Fruit fly (Drosophila melanogaster): Measurements from ENCODE around the gene CG31344.

The CG31344 gene

DNA sequence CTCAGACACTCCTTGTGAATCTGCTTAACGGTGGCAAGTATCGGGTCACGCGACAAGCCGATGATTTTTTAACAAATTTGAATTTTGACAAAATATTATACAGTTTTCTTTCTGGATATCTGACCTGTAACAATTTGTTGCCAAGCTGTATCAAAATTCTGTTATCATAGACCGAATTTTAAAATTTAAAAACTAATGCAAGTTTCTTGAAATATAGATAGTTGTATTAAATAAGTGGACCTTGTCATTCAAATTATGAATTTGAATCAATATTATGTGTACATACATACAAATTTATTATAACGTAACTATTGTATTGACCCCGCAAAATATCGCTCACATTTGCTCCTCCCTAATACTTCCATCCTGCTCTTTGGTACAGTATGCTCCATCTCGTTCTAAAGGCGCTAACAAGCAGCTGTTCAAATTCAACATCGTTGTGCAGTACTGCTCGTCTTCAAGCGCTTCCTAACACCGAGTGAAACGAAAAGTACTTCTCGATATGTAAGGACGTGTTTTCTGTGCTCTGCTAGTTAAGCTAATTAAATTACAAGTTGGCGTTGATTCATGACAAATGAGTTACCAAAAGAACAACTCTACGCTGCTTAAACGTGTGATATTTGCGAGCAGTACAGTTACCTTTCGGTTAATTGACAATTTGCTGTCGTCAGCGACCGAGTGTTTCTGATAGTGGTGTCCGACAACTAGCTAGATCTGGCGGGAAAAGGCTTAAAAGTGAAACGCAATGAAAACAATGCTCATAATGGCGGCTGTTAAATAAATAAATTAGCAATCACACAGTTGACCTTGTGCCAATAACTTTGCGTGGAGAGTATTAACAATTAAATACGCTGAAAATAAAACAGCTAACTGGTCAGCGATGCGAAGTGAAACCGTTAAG lies 28.7 kb downstream of the CG31344 start, which contains the start of the genes Kpc1 and CG42542 (continued):
- TF ChIP-seq dac (GFP tag; optimal IDR thresholded peaks at IDR 0.05) (no peak), CG6854 (GFP tag; optimal IDR thresholded peaks at IDR 0.05) (no peak), Sox15 (GFP tag; optimal IDR thresholded peaks at IDR 0.05) (peak; percentile 57), CG15336 (GFP tag; IDR thresholded peaks at IDR 0.05) (0 out of 2 replicates have a peak, but pooled peaks have one; percentile 8), Eip75B (GFP tag; optimal IDR thresholded peaks at IDR 0.05) (peak; percentile 67), salr (GFP tag; optimal IDR thresholded peaks at IDR 0.05) (peak; percentile 36 to 53), Eip78C (GFP tag) (peak; percentile 59), CG4318 (GFP tag; optimal IDR thresholded peaks at IDR 0.05) (no peak), CG10669 (GFP tag; optimal IDR thresholded peaks at IDR 0.05) (no peak), CG9139 (GFP tag; optimal IDR thresholded peaks at IDR 0.05) (no peak), net (GFP tag; optimal IDR thresholded peaks at IDR 0.05) (peak; percentile 54), ss (GFP tag; optimal IDR thresholded peaks at IDR 0.05) (peak in 1 of 2 experiments; percentile 32), CG3032 (tag; optimal IDR thresholded peaks at IDR 0.05) (no peak), OdsH (GFP tag; optimal IDR thresholded peaks at IDR 0.05) (peak; percentile 54), pdm3 (GFP tag; optimal IDR thresholded peaks at IDR 0.05) (peak; percentile 83), CG6276 (GFP tag; optimal IDR thresholded peaks at IDR 0.05) (no peak), Ets96B (tag; optimal IDR thresholded peaks at IDR 0.05) (peak; percentile 45), Blimp-1 (GFP tag; optimal IDR thresholded peaks at IDR 0.05) (peak; percentile 86), CG11294 (GFP tag; IDR thresholded peaks at IDR 0.05) (no peak), CG6792 (GFP tag; optimal IDR thresholded peaks at IDR 0.05) (peak; percentile 69), CG16779 (tag; optimal IDR thresholded peaks at IDR 0.05) (no peak), fkh (GFP tag; optimal IDR thresholded peaks at IDR 0.05) (peak; percentile 62), CG6163 (GFP tag; IDR thresholded peaks at IDR 0.05) (peak; percentile 29; the same call in 1 of the 3 replicates)

DNA sequence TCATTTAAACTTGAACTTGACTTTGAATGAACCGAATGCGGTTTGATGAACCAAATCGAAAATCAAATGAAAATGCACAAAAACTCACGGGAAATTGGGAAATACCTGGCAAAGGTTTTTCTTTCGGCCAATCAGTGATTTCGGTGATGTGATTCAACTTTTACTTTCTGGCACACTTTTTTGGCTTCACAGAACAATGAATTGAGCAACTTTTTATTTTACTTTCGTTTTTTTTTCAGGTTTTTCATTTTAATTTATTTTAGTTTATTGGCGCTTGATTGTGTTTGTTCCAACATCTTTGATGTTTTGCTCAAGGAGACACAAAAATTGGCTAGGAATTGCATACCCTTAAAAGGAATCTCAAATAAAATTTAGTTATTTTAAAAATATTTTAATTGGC lies 43.7 kb downstream of the CG31344 start, which contains the start of gene Mf:
Mf (minus strand) TSS at position 44 of the 400 bp plus-strand sequence.
- TF ChIP-seq CG6854 (GFP tag; optimal IDR thresholded peaks at IDR 0.05) (no peak), Ets96B (tag; optimal IDR thresholded peaks at IDR 0.05) (no peak), Lpt (GFP tag; optimal IDR thresholded peaks at IDR 0.05) (no peak), dsx (GFP tag; optimal IDR thresholded peaks at IDR 0.05; ENCODE audit: poor library complexity, severe bottlenecking) (no peak), fd59A (GFP tag; optimal IDR thresholded peaks at IDR 0.05) (no peak), Sox15 (GFP tag; optimal IDR thresholded peaks at IDR 0.05) (no peak), Gug (GFP tag; IDR thresholded peaks at IDR 0.05) (no peak), CG6163 (GFP tag; IDR thresholded peaks at IDR 0.05) (no peak), CG9139 (GFP tag; optimal IDR thresholded peaks at IDR 0.05) (no peak), CG6276 (GFP tag; optimal IDR thresholded peaks at IDR 0.05) (no peak), Eip78C (GFP tag) (no peak), salr (GFP tag; optimal IDR thresholded peaks at IDR 0.05) (no peak)

DNA sequence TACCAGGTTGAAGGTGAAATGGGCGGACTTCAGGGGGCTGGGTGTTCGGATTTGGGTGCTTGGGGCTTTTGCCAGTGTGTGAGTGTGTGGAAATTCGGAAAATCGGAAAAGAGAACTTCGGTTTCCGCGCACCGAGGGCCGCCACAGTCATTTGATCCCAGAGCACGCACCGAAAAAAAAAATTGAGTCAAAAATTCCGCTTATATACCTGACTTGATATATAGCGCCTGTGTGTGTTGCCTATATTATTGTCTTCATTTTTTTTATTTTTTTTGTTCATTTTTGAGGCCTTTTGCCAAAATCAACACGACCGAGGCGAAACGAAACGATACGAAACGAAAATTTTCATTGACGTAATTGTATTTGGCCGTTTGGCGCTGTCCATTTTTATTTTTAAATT lies 47.9 kb downstream of the CG31344 start:
- TF ChIP-seq Smox (GFP tag; optimal IDR thresholded peaks at IDR 0.05): no peak
- no peak for TF ChIP-seq acj6 (GFP tag; optimal IDR thresholded peaks at IDR 0.05)
- no peak for TF ChIP-seq CG6854 (GFP tag; optimal IDR thresholded peaks at IDR 0.05)
- TF ChIP-seq Eip78C (GFP tag): no peak
- TF ChIP-seq CG11294 (GFP tag; IDR thresholded peaks at IDR 0.05): no peak
- TF ChIP-seq esn (GFP tag; optimal IDR thresholded peaks at IDR 0.05): no peak
- no peak for TF ChIP-seq CG7368 (GFP tag; optimal IDR thresholded peaks at IDR 0.05)
- TF ChIP-seq lz (GFP tag; optimal IDR thresholded peaks at IDR 0.05): no peak
- no peak for TF ChIP-seq achi (GFP tag; optimal IDR thresholded peaks at IDR 0.05)
- no peak for TF ChIP-seq Hr4 (GFP tag; optimal IDR thresholded peaks at IDR 0.05)
- no peak for TF ChIP-seq Sox15 (GFP tag; optimal IDR thresholded peaks at IDR 0.05)

Measured in whole organism, prepupa.